Fruit fly (Drosophila melanogaster) whole organism, pupa: ENCODE measurements around the gene CG42854.

Source experiments
- CG10348 ChIP-seq: fragments of 200-800 bp; sonication (Bioruptor generic); IDR thresholded peaks from 2 replicates; pipeline ENCODE4 v1.3.6; 2022; ENCODE audit warnings: missing biosample characterization, missing genetic modification characterization
- Pif1A ChIP-seq: fragments of 200-800 bp; sonication (Bioruptor generic); optimal IDR thresholded peaks from 3 replicates; lab custom pipeline; 2016; ENCODE audit warnings: missing biosample characterization, missing genetic modification characterization
- gl ChIP-seq: fragments of 200-800 bp; sonication (Bioruptor generic); optimal IDR thresholded peaks from 2 replicates; lab custom pipeline; 2018; ENCODE audit warnings: missing biosample characterization, mild to moderate bottlenecking, missing genetic modification characterization
- rn ChIP-seq: fragments of 200-800 bp; sonication (Bioruptor generic); IDR thresholded peaks from 2 replicates; pipeline ENCODE4 v1.3.6; 2022; ENCODE audit warnings: missing biosample characterization, missing genetic modification characterization

DNA sequence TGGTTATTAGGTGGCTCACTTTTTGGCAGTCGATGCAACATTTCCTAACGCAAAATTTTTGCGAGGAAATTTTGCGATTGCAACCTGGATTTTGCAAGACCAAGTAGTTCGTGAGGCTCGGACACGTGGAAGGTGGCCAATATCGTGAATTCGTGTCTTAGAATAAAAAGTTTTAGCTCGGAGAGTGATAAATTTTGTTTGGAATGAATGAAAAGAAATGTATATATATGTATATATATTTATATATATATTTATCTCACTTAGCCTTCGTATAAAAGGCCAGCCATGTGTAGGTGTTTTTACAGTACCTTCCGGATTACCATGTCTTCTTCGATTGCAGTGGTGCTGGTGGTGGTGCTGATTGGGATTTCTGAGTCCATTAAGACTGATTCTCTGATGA lies 34.8 kb downstream of the CG42854 start, which contains the start of gene CG18258:
- TF ChIP-seq Pif1A (GFP tag; lab: Kevin White, UChicago) (no peak), CG10348 (GFP tag; lab: Robert Waterston, UW) (no peak), rn (GFP tag; lab: Robert Waterston, UW) (no peak), gl (tag; lab: Kevin White, UChicago) (no peak)
